Worm (Caenorhabditis elegans): Measurements from ENCODE around the gene ran-5.

ran-5 gene

ce11 chrII:6024879-6025278 is 23.0 kb upstream of the ran-5 start, which contains the start of gene R12C12.9:
Gene R12C12.9 (minus strand): TSS chrII:6024979.
- TF ChIP-seq tra-4 (tag; optimal IDR thresholded peaks at IDR 0.05) (no peak), ceh-13 (GFP tag; optimal IDR thresholded peaks at IDR 0.05) (no peak), ceh-36 (tag; optimal IDR thresholded peaks at IDR 0.05) (no peak), B0310.2 (tag; optimal IDR thresholded peaks at IDR 0.05) (no peak), ama-1 (optimal IDR thresholded peaks at IDR 0.05) (no peak), pes-1 (GFP tag; IDR thresholded peaks at IDR 0.05) (no peak), F13C5.2 (tag; optimal IDR thresholded peaks at IDR 0.05) (no peak), tbx-37 (GFP tag; conservative IDR thresholded peaks at IDR 0.05) (no peak), sea-1 (GFP tag; conservative IDR thresholded peaks at IDR 0.05) (no peak), aly-1 (tag; optimal IDR thresholded peaks at IDR 0.05) (no peak), hmg-4 (GFP tag; optimal IDR thresholded peaks at IDR 0.05) (no peak), hnd-1 (tag; optimal IDR thresholded peaks at IDR 0.05) (no peak), hmbx-1 (tag; optimal IDR thresholded peaks at IDR 0.05) (no peak), tbx-11 (GFP tag; IDR thresholded peaks at IDR 0.05) (no peak), ets-7 (tag; optimal IDR thresholded peaks at IDR 0.05) (no peak), scrt-1 (GFP tag; IDR thresholded peaks at IDR 0.05) (no peak), flt-1 (GFP tag; IDR thresholded peaks at IDR 0.05) (no peak)

DNA sequence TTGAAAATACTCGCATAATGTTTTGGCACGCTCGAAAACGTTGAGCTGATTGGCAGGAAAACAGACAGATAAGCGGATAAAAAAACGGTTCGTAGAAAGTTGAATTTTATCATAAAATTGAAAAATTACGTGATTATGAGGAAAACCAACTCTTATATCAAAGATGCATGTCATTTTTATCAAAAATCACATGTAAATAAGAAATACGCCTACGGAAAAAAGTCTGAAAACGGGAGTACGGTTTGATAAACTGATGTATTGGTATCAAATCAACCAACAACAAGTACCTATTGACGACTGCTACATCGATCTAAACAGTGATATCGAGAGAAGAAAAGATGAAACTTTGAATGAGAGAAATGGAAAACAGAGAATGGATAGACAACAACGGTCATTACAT is 22.3 kb upstream of the ran-5 start:
- TF ChIP-seq ama-1 (optimal IDR thresholded peaks at IDR 0.05), result no peak
- no peak for TF ChIP-seq aly-1 (tag; optimal IDR thresholded peaks at IDR 0.05)
- no peak for TF ChIP-seq hmg-4 (GFP tag; optimal IDR thresholded peaks at IDR 0.05)
- no peak for TF ChIP-seq tbx-11 (GFP tag; IDR thresholded peaks at IDR 0.05)
- no peak for TF ChIP-seq hnd-1 (tag; optimal IDR thresholded peaks at IDR 0.05)
- no peak for TF ChIP-seq ets-7 (tag; optimal IDR thresholded peaks at IDR 0.05)
- TF ChIP-seq hmbx-1 (tag; optimal IDR thresholded peaks at IDR 0.05), result no peak
- no peak for TF ChIP-seq F13C5.2 (tag; optimal IDR thresholded peaks at IDR 0.05)
- no peak for TF ChIP-seq tra-4 (tag; optimal IDR thresholded peaks at IDR 0.05)

ce11 chrII:6026646-6027045 is 21.3 kb upstream of the ran-5 start:
- no peak for TF ChIP-seq hmbx-1 (tag; optimal IDR thresholded peaks at IDR 0.05)
- TF ChIP-seq ama-1 (optimal IDR thresholded peaks at IDR 0.05), result no peak

ce11 chrII:6028594-6029141 is 19.2 kb upstream of the ran-5 start:
- TF ChIP-seq hnd-1 (tag; optimal IDR thresholded peaks at IDR 0.05) (no peak), scrt-1 (GFP tag; IDR thresholded peaks at IDR 0.05) (no peak), hmg-4 (GFP tag; optimal IDR thresholded peaks at IDR 0.05) (no peak)

DNA sequence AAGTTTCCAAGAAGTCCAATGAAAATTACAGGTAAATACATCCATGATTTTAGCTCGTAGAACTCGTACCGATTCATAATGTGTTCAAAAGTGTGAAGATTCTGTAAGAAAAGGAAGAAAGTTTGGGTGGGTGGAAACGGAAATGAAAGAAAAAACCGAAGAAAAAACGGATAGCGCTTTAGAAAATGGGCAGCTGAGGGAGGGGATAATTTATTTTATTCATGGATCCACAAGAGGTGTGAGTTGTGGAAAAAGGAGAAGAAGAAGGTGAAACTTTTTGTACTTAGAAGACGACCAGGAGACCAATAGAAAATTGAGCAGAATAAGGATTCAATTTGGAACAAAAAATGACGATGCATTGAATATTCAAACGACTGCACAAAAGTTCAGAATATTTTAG is 16.8 kb upstream of the ran-5 start, which contains the start of gene frpr-16:
Gene frpr-16, minus strand, starts transcription at position 101 of the 400 bp plus-strand sequence.
- TF ChIP-seq tbx-37 (GFP tag; conservative IDR thresholded peaks at IDR 0.05) (no peak), ets-7 (tag; optimal IDR thresholded peaks at IDR 0.05) (no peak), tra-4 (tag; optimal IDR thresholded peaks at IDR 0.05) (no peak), B0310.2 (tag; optimal IDR thresholded peaks at IDR 0.05) (no peak), sea-1 (GFP tag; conservative IDR thresholded peaks at IDR 0.05) (no peak), F13C5.2 (tag; optimal IDR thresholded peaks at IDR 0.05) (no peak), scrt-1 (GFP tag; IDR thresholded peaks at IDR 0.05) (no peak), tbx-11 (GFP tag; IDR thresholded peaks at IDR 0.05) (no peak), hmg-4 (GFP tag; optimal IDR thresholded peaks at IDR 0.05) (no peak), ceh-13 (GFP tag; optimal IDR thresholded peaks at IDR 0.05) (no peak), ceh-36 (tag; optimal IDR thresholded peaks at IDR 0.05) (no peak), hmbx-1 (tag; optimal IDR thresholded peaks at IDR 0.05) (no peak), flt-1 (GFP tag; IDR thresholded peaks at IDR 0.05) (no peak), pes-1 (GFP tag; IDR thresholded peaks at IDR 0.05) (no peak), aly-1 (tag; optimal IDR thresholded peaks at IDR 0.05) (no peak)

DNA sequence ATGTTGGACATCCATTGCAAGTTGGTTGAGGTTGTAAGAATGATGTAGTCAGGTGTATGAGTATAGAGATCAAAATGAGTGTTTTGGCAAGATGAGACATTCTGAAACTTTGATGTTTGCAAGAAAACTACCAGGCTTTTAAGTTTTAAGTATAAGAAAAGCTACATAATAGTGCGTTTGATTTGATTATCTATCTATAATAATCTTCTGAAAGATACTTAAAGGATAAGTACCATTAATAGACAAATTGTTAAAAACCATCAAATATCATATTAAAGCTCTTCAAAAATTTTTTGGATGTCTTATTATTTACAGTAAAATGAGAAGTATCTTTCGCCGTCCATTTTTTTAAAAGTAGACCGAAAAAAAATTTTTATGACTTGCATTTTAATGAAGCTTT is 4.7 kb upstream of the ran-5 start, which contains the start of gene R12C12.10:
Gene R12C12.10, minus strand, starts transcription at position 101 of the 400 bp plus-strand sequence.
- TF ChIP-seq hnd-1 (tag; optimal IDR thresholded peaks at IDR 0.05) (no peak), tra-4 (tag; optimal IDR thresholded peaks at IDR 0.05) (no peak), hmg-4 (GFP tag; optimal IDR thresholded peaks at IDR 0.05) (no peak), F13C5.2 (tag; optimal IDR thresholded peaks at IDR 0.05) (no peak), scrt-1 (GFP tag; IDR thresholded peaks at IDR 0.05) (no peak), sea-1 (GFP tag; conservative IDR thresholded peaks at IDR 0.05) (no peak), hmbx-1 (tag; optimal IDR thresholded peaks at IDR 0.05) (no peak), aly-1 (tag; optimal IDR thresholded peaks at IDR 0.05) (no peak), ceh-13 (GFP tag; optimal IDR thresholded peaks at IDR 0.05) (no peak), tbx-11 (GFP tag; IDR thresholded peaks at IDR 0.05) (no peak), ets-7 (tag; optimal IDR thresholded peaks at IDR 0.05) (no peak), flt-1 (GFP tag; IDR thresholded peaks at IDR 0.05) (no peak), pes-1 (GFP tag; IDR thresholded peaks at IDR 0.05) (no peak), ama-1 (optimal IDR thresholded peaks at IDR 0.05) (no peak), ceh-36 (tag; optimal IDR thresholded peaks at IDR 0.05) (no peak)

DNA sequence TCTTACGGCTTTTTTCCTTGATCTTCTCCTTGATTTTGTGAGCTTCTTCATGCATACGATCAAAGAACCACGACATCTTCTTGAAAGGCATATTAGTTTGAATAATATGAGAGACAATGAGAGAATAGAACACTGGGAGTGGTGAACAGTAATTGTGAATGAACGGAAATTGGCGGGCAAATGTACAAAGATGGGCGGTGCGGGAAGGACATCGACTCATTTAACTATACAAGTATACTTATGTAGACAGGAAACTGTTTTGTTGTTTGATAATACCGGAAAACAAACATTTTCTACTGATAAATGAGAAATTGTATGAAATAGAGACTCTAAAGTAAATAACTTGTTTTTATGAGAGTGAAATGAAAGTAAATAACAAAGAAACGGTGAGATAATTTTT is 2.9 kb upstream of the ran-5 start, which contains the start of gene R12C12.5:
Gene R12C12.5, minus strand, starts transcription at position 101 of the 400 bp plus-strand sequence.
- TF ChIP-seq pes-1 (GFP tag; IDR thresholded peaks at IDR 0.05), result no peak
- no peak for TF ChIP-seq ama-1 (optimal IDR thresholded peaks at IDR 0.05)
- TF ChIP-seq aly-1 (tag; optimal IDR thresholded peaks at IDR 0.05), result no peak
- no peak for TF ChIP-seq scrt-1 (GFP tag; IDR thresholded peaks at IDR 0.05)

DNA sequence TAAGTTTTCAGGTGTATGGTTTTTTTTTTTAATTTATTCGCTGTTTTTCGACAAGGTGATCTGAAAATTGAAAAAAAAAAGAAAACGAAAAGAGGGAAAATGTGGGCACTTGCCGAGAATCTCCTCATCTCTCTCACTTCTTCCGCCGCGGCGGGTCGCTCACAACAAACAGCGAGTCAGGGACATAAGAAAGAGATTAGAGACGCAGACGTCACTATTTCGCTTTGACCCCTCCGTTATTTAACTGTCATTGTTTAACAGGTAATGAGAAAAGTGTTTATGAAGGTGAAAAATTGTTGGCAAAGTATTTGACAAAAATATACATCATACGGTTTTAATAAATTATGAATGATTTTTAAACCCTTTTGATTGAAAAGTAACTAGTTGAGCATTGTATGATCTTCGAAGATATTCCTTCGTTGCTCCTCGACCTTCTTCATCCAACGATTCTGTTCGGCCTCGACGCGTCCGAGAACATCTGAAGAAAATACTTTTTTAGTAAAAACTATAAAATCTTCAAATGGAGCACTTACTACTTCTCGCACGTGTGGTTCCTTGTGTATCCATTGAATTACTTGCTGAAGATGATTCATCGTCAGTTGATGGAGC is 1.8 kb upstream of the ran-5 start:
- TF ChIP-seq ama-1 (optimal IDR thresholded peaks at IDR 0.05) (no peak), hmbx-1 (tag; optimal IDR thresholded peaks at IDR 0.05) (no peak), B0310.2 (tag; optimal IDR thresholded peaks at IDR 0.05) (no peak), flt-1 (GFP tag; IDR thresholded peaks at IDR 0.05) (no peak), ets-7 (tag; optimal IDR thresholded peaks at IDR 0.05) (no peak), hmg-4 (GFP tag; optimal IDR thresholded peaks at IDR 0.05) (no peak), tbx-37 (GFP tag; conservative IDR thresholded peaks at IDR 0.05) (no peak), hnd-1 (tag; optimal IDR thresholded peaks at IDR 0.05) (no peak), F13C5.2 (tag; optimal IDR thresholded peaks at IDR 0.05) (no peak), tra-4 (tag; optimal IDR thresholded peaks at IDR 0.05) (no peak), scrt-1 (GFP tag; IDR thresholded peaks at IDR 0.05) (no peak), tbx-11 (GFP tag; IDR thresholded peaks at IDR 0.05) (no peak), ceh-13 (GFP tag; optimal IDR thresholded peaks at IDR 0.05) (no peak), sea-1 (GFP tag; conservative IDR thresholded peaks at IDR 0.05) (no peak), aly-1 (tag; optimal IDR thresholded peaks at IDR 0.05) (no peak), pes-1 (GFP tag; IDR thresholded peaks at IDR 0.05) (no peak), ceh-36 (tag; optimal IDR thresholded peaks at IDR 0.05) (no peak)
